Worm (Caenorhabditis elegans) whole organism, mixed stage, embryonic: Measurements from ENCODE around the gene T22B7.7.

Experiments
- bed-3 ChIP-seq: fragments of 200-800 bp; sonication (Bioruptor generic); optimal IDR thresholded peaks from 3 replicates; lab custom pipeline; 2018; ENCODE audit warnings: mild to moderate bottlenecking, missing genetic modification characterization, moderate library complexity, missing compliant biosample characterization
- blmp-1 ChIP-seq: fragments of 150-350 bp; optimal IDR thresholded peaks from 2 replicates; lab custom pipeline; 2014; ENCODE audit warnings: missing biosample characterization, missing genetic modification characterization
- nhr-2 ChIP-seq: fragments of 150-350 bp; optimal IDR thresholded peaks from 2 replicates; lab custom pipeline; 2014; ENCODE audit warnings: missing biosample characterization, missing genetic modification characterization
- nhr-76 ChIP-seq: sonication (generic microtip); optimal IDR thresholded peaks from 2 replicates; lab custom pipeline; 2017; ENCODE audit warnings: missing biosample characterization, missing genetic modification characterization
- sem-2 ChIP-seq: fragments of 200-800 bp; sonication (Bioruptor generic); optimal IDR thresholded peaks from 2 replicates; lab custom pipeline; 2018; ENCODE audit warnings: mild to moderate bottlenecking, missing genetic modification characterization, missing compliant biosample characterization
- snpc-4 ChIP-seq: fragments of 150-350 bp; optimal IDR thresholded peaks from 2 replicates; lab custom pipeline; 2014; ENCODE audit warnings: missing biosample characterization, missing genetic modification characterization
- unc-39 ChIP-seq: fragments of 150-350 bp; optimal IDR thresholded peaks from 2 replicates; lab custom pipeline; 2014; ENCODE audit warnings: missing biosample characterization, missing genetic modification characterization
- unc-62 ChIP-seq: fragments of 150-350 bp; optimal IDR thresholded peaks from 2 replicates; lab custom pipeline; 2014; ENCODE audit warnings: missing biosample characterization, missing genetic modification reagents, missing genetic modification characterization

ce11 chrX:5621793-5622192, 32.1 kb downstream of the T22B7.7 start:
- TF ChIP-seq blmp-1 (tag; lab: Kevin White, UChicago) (no peak), bed-3 (GFP tag; lab: Kevin White, UChicago) (no peak), nhr-76 (tag; lab: Kevin White, UChicago) (no peak), sem-2 (GFP tag; lab: Kevin White, UChicago) (no peak), snpc-4 (tag; lab: Kevin White, UChicago) (no peak), nhr-2 (no peak), unc-39 (tag; lab: Kevin White, UChicago) (no peak), unc-62 (no peak)
